Worm (Caenorhabditis elegans) whole organism, late embryonic: ENCODE data around the gene M02E1.3.
"Not testable (repeated sequence)": the region's sequence is repeated elsewhere in the genome, so short reads cannot be mapped to it uniquely, and the experiment has no call there.

Source experiments
- C08G9.2 ChIP-seq: sonication (generic microtip); optimal IDR thresholded peaks from 2 replicates; lab custom pipeline; 2016; ENCODE audit warnings: mild to moderate bottlenecking, missing genetic modification characterization, moderate library complexity, missing compliant biosample characterization
- F13H6.1 ChIP-seq: sonication (generic microtip); optimal IDR thresholded peaks from 2 replicates; lab custom pipeline; 2016; ENCODE audit warnings: missing genetic modification characterization, missing compliant biosample characterization
- K02D7.2 ChIP-seq: sonication (generic microtip); optimal IDR thresholded peaks from 2 replicates; lab custom pipeline; 2017; ENCODE audit warnings: mild to moderate bottlenecking, missing genetic modification characterization, missing compliant biosample characterization
- K09A11.1 ChIP-seq: sonication (generic microtip); optimal IDR thresholded peaks from 2 replicates; lab custom pipeline; 2017; ENCODE audit warnings: antibody characterized with exemption, mild to moderate bottlenecking, missing genetic modification characterization, missing compliant biosample characterization; ENCODE audit not compliant: insufficient read depth
- T23F11.4 ChIP-seq: fragments of 200-800 bp; sonication (Bioruptor generic); optimal IDR thresholded peaks from 2 replicates; lab custom pipeline; 2018; ENCODE audit warnings: mild to moderate bottlenecking, missing genetic modification characterization, missing compliant biosample characterization
- Y22D7AL.16 ChIP-seq: sonication (generic microtip); optimal IDR thresholded peaks from 2 replicates; lab custom pipeline; 2016; ENCODE audit warnings: missing genetic modification characterization, missing compliant biosample characterization
- ahr-1 ChIP-seq: sonication (generic microtip); optimal IDR thresholded peaks from 2 replicates; lab custom pipeline; 2016; ENCODE audit warnings: missing genetic modification characterization, missing compliant biosample characterization
- ceh-14 ChIP-seq: sonication (generic microtip); optimal IDR thresholded peaks from 2 replicates; lab custom pipeline; 2016; ENCODE audit warnings: missing genotype, missing genetic modification characterization, missing compliant biosample characterization
- ceh-18 ChIP-seq: sonication (generic microtip); optimal IDR thresholded peaks from 2 replicates; lab custom pipeline; 2016; ENCODE audit warnings: missing genetic modification characterization, missing compliant biosample characterization
- ceh-24 ChIP-seq: sonication (generic microtip); optimal IDR thresholded peaks from 2 replicates; lab custom pipeline; 2016; ENCODE audit warnings: mild to moderate bottlenecking, missing genetic modification characterization, missing compliant biosample characterization
- ceh-30 ChIP-seq: fragments of 150-350 bp; optimal IDR thresholded peaks from 2 replicates; lab custom pipeline; 2014; ENCODE audit warnings: missing biosample characterization, missing genetic modification characterization
- ceh-31 ChIP-seq: sonication (generic microtip); optimal IDR thresholded peaks from 2 replicates; lab custom pipeline; 2016; ENCODE audit warnings: missing genetic modification characterization, missing compliant biosample characterization
- ceh-34 ChIP-seq: sonication (generic microtip); optimal IDR thresholded peaks from 2 replicates; lab custom pipeline; 2016; ENCODE audit warnings: mild to moderate bottlenecking, missing genetic modification characterization, missing compliant biosample characterization
- ceh-45 ChIP-seq: fragments of 200-800 bp; sonication (Bioruptor generic); IDR thresholded peaks from 2 replicates; pipeline ENCODE4 v1.3.6; 2022; ENCODE audit warnings: missing genetic modification reagents, missing genetic modification characterization, missing compliant biosample characterization
- ceh-48 ChIP-seq: sonication (generic microtip); optimal IDR thresholded peaks from 2 replicates; lab custom pipeline; 2016; ENCODE audit warnings: missing genetic modification characterization, inconsistent platforms, missing compliant biosample characterization
- ceh-6 ChIP-seq: fragments of 200-800 bp; sonication (Bioruptor generic); optimal IDR thresholded peaks from 2 replicates; lab custom pipeline; 2018; ENCODE audit warnings: mild to moderate bottlenecking, missing genetic modification characterization, missing compliant biosample characterization
- ceh-9 ChIP-seq: sonication (generic microtip); optimal IDR thresholded peaks from 2 replicates; lab custom pipeline; 2016; ENCODE audit warnings: mild to moderate bottlenecking, missing genetic modification characterization, inconsistent platforms, missing compliant biosample characterization
- dve-1 ChIP-seq: sonication (generic microtip); optimal IDR thresholded peaks from 2 replicates; lab custom pipeline; 2017; ENCODE audit warnings: antibody characterized with exemption, mild to moderate bottlenecking, missing genetic modification characterization, missing compliant biosample characterization
- elt-2 ChIP-seq: sonication (generic microtip); optimal IDR thresholded peaks from 2 replicates; lab custom pipeline; 2016; ENCODE audit warnings: missing genetic modification reagents, missing genetic modification characterization, missing compliant biosample characterization
- elt-4 ChIP-seq: sonication (generic microtip); optimal IDR thresholded peaks from 2 replicates; lab custom pipeline; 2016; ENCODE audit warnings: missing genetic modification characterization, missing compliant biosample characterization
- eyg-1 ChIP-seq: sonication (generic microtip); optimal IDR thresholded peaks from 2 replicates; lab custom pipeline; 2016; ENCODE audit warnings: missing genotype, missing genetic modification characterization, missing compliant biosample characterization
- fkh-10 ChIP-seq: fragments of 150-350 bp; optimal IDR thresholded peaks from 2 replicates; lab custom pipeline; 2014; ENCODE audit warnings: missing biosample characterization, missing genetic modification reagents, missing genetic modification characterization
- gmeb-2 ChIP-seq: sonication (generic microtip); optimal IDR thresholded peaks from 2 replicates; lab custom pipeline; 2016; ENCODE audit warnings: missing genetic modification characterization, inconsistent platforms, missing compliant biosample characterization
- hlh-13 ChIP-seq: fragments of 200-800 bp; sonication (Bioruptor generic); optimal IDR thresholded peaks from 2 replicates; lab custom pipeline; 2018; ENCODE audit warnings: mild to moderate bottlenecking, missing genetic modification characterization, missing compliant biosample characterization
- hlh-15 ChIP-seq: sonication (generic microtip); optimal IDR thresholded peaks from 2 replicates; lab custom pipeline; 2016; ENCODE audit warnings: missing genetic modification characterization, missing compliant biosample characterization
- hlh-30 ChIP-seq: sonication (generic microtip); optimal IDR thresholded peaks from 2 replicates; lab custom pipeline; 2017; ENCODE audit warnings: antibody characterized with exemption, missing genetic modification characterization, missing compliant biosample characterization; ENCODE audit not compliant: insufficient read depth
- hlh-6 ChIP-seq: sonication (generic microtip); optimal IDR thresholded peaks from 2 replicates; lab custom pipeline; 2016; ENCODE audit warnings: missing genotype, missing genetic modification characterization, missing compliant biosample characterization
- hlh-8 ChIP-seq: sonication (generic microtip); optimal IDR thresholded peaks from 2 replicates; lab custom pipeline; 2016; ENCODE audit warnings: missing genotype, missing genetic modification characterization, missing compliant biosample characterization
- lim-6 ChIP-seq: sonication (generic microtip); optimal IDR thresholded peaks from 2 replicates; lab custom pipeline; 2016; ENCODE audit warnings: missing genetic modification characterization, missing compliant biosample characterization
- lin-11 ChIP-seq: fragments of 200-800 bp; sonication (Bioruptor generic); optimal IDR thresholded peaks from 2 replicates; lab custom pipeline; 2018; ENCODE audit warnings: mild to moderate bottlenecking, missing genetic modification characterization, missing compliant biosample characterization
- mec-3 ChIP-seq: sonication (generic microtip); optimal IDR thresholded peaks from 2 replicates; lab custom pipeline; 2016; ENCODE audit warnings: borderline replicate concordance, missing genetic modification characterization, missing compliant biosample characterization
- nhr-232 ChIP-seq: sonication (generic microtip); optimal IDR thresholded peaks from 2 replicates; lab custom pipeline; 2016; ENCODE audit warnings: missing genetic modification characterization, missing compliant biosample characterization
- pros-1 ChIP-seq: fragments of 150-350 bp; optimal IDR thresholded peaks from 2 replicates; lab custom pipeline; 2014; ENCODE audit warnings: missing biosample characterization, missing genetic modification reagents, missing genetic modification characterization
- ref-2 ChIP-seq: sonication (generic microtip); optimal IDR thresholded peaks from 2 replicates; lab custom pipeline; 2016; ENCODE audit warnings: missing genetic modification characterization, missing compliant biosample characterization
- rnt-1 ChIP-seq: sonication (generic microtip); optimal IDR thresholded peaks from 2 replicates; lab custom pipeline; 2016; ENCODE audit warnings: missing genetic modification characterization, missing compliant biosample characterization
- sox-2 ChIP-seq: fragments of 200-800 bp; sonication (Bioruptor generic); IDR thresholded peaks from 2 replicates; pipeline ENCODE4 v1.3.6; 2022; ENCODE audit warnings: missing genetic modification reagents, missing genetic modification characterization, missing compliant biosample characterization
- sox-4 ChIP-seq: sonication (generic microtip); optimal IDR thresholded peaks from 2 replicates; lab custom pipeline; 2017; ENCODE audit warnings: mild to moderate bottlenecking, missing genetic modification characterization, inconsistent platforms, missing compliant biosample characterization
- unc-3 ChIP-seq, 2 experiments: fragments of 200-800 bp in 1 of 2; sonication (Bioruptor generic) in 1 of 2; sonication (generic microtip) in 1 of 2; conservative IDR thresholded peaks in 1 of 2; optimal IDR thresholded peaks in 1 of 2; 2 replicates each; pipeline versions ENCODE4 v1.3.6 to Lab custom; 2016 to 2022; ENCODE audit warnings: missing compliant biosample characterization in 2 of 2, missing genetic modification characterization in 2 of 2, missing genetic modification reagents in 1 of 2
- unc-86 ChIP-seq: sonication (generic microtip); optimal IDR thresholded peaks from 2 replicates; lab custom pipeline; 2016; ENCODE audit warnings: missing genetic modification characterization, missing compliant biosample characterization
- ztf-16 ChIP-seq: sonication (generic microtip); optimal IDR thresholded peaks from 2 replicates; lab custom pipeline; 2017; ENCODE audit warnings: missing genetic modification characterization, missing compliant biosample characterization

The M02E1.3 gene

ce11 chrX:322223-322622 is at the start of gene M02E1.3:
Gene M02E1.3 (plus strand): TSS chrX:322523.
- TF ChIP-seq hlh-15; unc-3 (GFP tag; conservative IDR thresholded peaks at IDR 0.05; lab: Robert Waterston, UW); unc-3 (tag; optimal IDR thresholded peaks at IDR 0.05; lab: Kevin White, UChicago); hlh-8: not testable (repeated sequence)

ce11 chrX:273912-274311 is 48.4 kb upstream of the M02E1.3 start, which contains the start of gene Y108F1.5:
Gene Y108F1.5 (minus strand): TSS chrX:274012.
- not testable (repeated sequence) for TF ChIP-seq fkh-10 (GFP tag; lab: Kevin White, UChicago); lin-11 (tag; lab: Kevin White, UChicago); ceh-45 (GFP tag; lab: Robert Waterston, UW)

ce11 chrX:286116-286515 is 36.2 kb upstream of the M02E1.3 start, which contains the start of gene Y47C4A.1:
Gene Y47C4A.1 (minus strand): TSS chrX:286216.
- not testable (repeated sequence) for TF ChIP-seq ceh-6 (GFP tag; lab: Kevin White, UChicago); ceh-34 (tag; lab: Kevin White, UChicago); ceh-9 (tag; lab: Kevin White, UChicago)

ce11 chrX:295726-296125 is 26.6 kb upstream of the M02E1.3 start:
- no peak for TF ChIP-seq K02D7.2 (tag; lab: Kevin White, UChicago)
- no peak for TF ChIP-seq elt-2
- TF ChIP-seq C08G9.2 (tag; lab: Kevin White, UChicago), result no peak
- no peak for TF ChIP-seq gmeb-2 (tag; lab: Kevin White, UChicago)
- TF ChIP-seq eyg-1 (tag; lab: Kevin White, UChicago), result no peak
- TF ChIP-seq pros-1, result no peak
- no peak for TF ChIP-seq ahr-1 (tag; lab: Kevin White, UChicago)
- no peak for TF ChIP-seq rnt-1 (tag; lab: Kevin White, UChicago)
- no peak for TF ChIP-seq ceh-24 (tag; lab: Kevin White, UChicago)
- no peak for TF ChIP-seq unc-86
- no peak for TF ChIP-seq hlh-30
- TF ChIP-seq hlh-8, result no peak
- TF ChIP-seq ceh-48 (tag; lab: Kevin White, UChicago), result no peak
- no peak for TF ChIP-seq ref-2 (tag; lab: Kevin White, UChicago)
- TF ChIP-seq sox-4 (tag; lab: Kevin White, UChicago), result no peak
- no peak for TF ChIP-seq ztf-16 (tag; lab: Kevin White, UChicago)
- no peak for TF ChIP-seq Y22D7AL.16
- no peak for TF ChIP-seq ceh-14
- TF ChIP-seq hlh-13 (GFP tag; lab: Kevin White, UChicago), result no peak
- no peak for TF ChIP-seq ceh-18

- no peak for TF ChIP-seq nhr-232 (tag; lab: Kevin White, UChicago)
- no peak for TF ChIP-seq sox-2 (GFP tag; lab: Robert Waterston, UW)
- TF ChIP-seq K09A11.1 (tag; lab: Kevin White, UChicago), result no peak
- TF ChIP-seq F13H6.1 (tag; lab: Kevin White, UChicago), result no peak
- TF ChIP-seq ceh-30, result no peak
- no peak for TF ChIP-seq ceh-14
- TF ChIP-seq elt-4 (tag; lab: Kevin White, UChicago), result no peak
- no peak for TF ChIP-seq pros-1
- TF ChIP-seq lim-6 (tag; lab: Kevin White, UChicago), result no peak
- TF ChIP-seq T23F11.4 (GFP tag; lab: Kevin White, UChicago), result no peak
- TF ChIP-seq dve-1, result no peak
- TF ChIP-seq ceh-31, result no peak
- TF ChIP-seq hlh-6 (tag; lab: Kevin White, UChicago), result no peak
- TF ChIP-seq mec-3, result no peak
Measured at ce11 chrX:296934-297333, 25.4 kb upstream of the M02E1.3 start, which contains the start of gene R57.2. Gene R57.2 (plus strand): TSS chrX:297234.
